Worm (Caenorhabditis elegans): ENCODE measurements around the gene ttr-10.

Gene ttr-10

DNA sequence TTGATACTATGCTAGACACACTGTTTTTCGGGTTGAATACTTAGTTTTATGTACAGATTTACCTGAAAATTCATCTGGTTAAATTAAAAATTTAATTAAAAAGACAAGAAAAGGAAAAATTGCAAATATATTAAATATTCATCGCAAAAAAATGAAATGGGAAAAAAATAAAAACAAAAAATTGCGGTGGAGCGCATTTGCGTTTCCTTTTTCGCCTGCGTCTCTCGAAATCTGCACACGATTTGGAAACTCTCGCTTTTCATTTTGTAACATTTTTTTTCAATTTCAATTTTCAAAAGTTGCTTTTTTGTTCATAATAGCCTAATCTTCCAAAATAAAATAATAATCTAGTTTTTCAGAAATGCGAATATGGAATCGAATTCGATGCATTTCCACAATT is 33.9 kb upstream of the ttr-10 start, which contains the start of the genes F19F10.11 and C50E3.5 (continued):
- TF ChIP-seq tag-97 (GFP tag; IDR thresholded peaks at IDR 0.05) (no peak), gei-8 (GFP tag; optimal IDR thresholded peaks at IDR 0.05) (no peak), F49E8.2 (tag; optimal IDR thresholded peaks at IDR 0.05; ENCODE audit: borderline replicate concordance) (no peak), hmg-1.1 (GFP tag; IDR thresholded peaks at IDR 0.05) (no peak), rbr-2 (tag; optimal IDR thresholded peaks at IDR 0.05) (peak; percentile 30)

DNA sequence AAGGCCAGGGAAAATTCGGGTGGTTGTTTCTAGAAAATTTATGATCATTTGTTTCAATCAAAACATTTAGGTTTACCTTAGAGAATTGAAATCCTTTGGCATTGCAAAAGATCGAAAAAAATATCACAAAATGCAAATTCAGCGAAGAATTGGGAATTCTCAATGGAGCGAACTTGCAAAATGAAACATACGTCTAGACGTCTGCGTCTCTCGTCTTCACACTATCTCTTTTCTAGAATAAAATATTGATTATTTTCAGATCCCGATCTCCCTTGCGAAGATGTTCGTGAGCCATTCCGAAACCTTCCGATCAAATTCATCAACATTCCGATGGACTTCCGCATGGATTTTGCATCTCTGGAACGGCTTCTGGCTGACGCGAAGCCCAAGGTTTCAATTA is 26.7 kb upstream of the ttr-10 start, which contains the start of gene ets-6:
Gene ets-6 (minus strand): TSS at position 169 of the 400 bp plus-strand sequence.
- TF ChIP-seq daf-16 (GFP tag; optimal IDR thresholded peaks at IDR 0.05): no peak
- TF ChIP-seq daf-16 (tag; optimal IDR thresholded peaks at IDR 0.05): no peak
- no peak for TF ChIP-seq dmd-9 (GFP tag; IDR thresholded peaks at IDR 0.05)
- TF ChIP-seq ces-1 (GFP tag; optimal IDR thresholded peaks at IDR 0.05): no peak
- TF ChIP-seq tra-1 (GFP tag; IDR thresholded peaks at IDR 0.05): no peak
- TF ChIP-seq rbr-2 (tag; optimal IDR thresholded peaks at IDR 0.05): peak; percentile 41
- no peak for TF ChIP-seq D1046.2 (GFP tag; IDR thresholded peaks at IDR 0.05)
- TF ChIP-seq nhr-76 (tag; optimal IDR thresholded peaks at IDR 0.05): no peak
- peak; percentile 36 for TF ChIP-seq dpl-1 (GFP tag; optimal IDR thresholded peaks at IDR 0.05)
- TF ChIP-seq daf-8 (GFP tag; IDR thresholded peaks at IDR 0.05): no peak
- peak; percentile 52 for TF ChIP-seq mep-1 (tag; optimal IDR thresholded peaks at IDR 0.05)
- TF ChIP-seq php-3 (GFP tag; IDR thresholded peaks at IDR 0.05): no peak
- no peak for TF ChIP-seq duxl-1 (tag; optimal IDR thresholded peaks at IDR 0.05; ENCODE audit: poor library complexity)
- no peak for TF ChIP-seq hmg-1.1 (GFP tag; IDR thresholded peaks at IDR 0.05)
- TF ChIP-seq zip-2 (tag; optimal IDR thresholded peaks at IDR 0.05): no peak
- no peak for TF ChIP-seq jun-1 (tag; optimal IDR thresholded peaks at IDR 0.05)
- no peak for TF ChIP-seq ceh-20 (GFP tag; IDR thresholded peaks at IDR 0.05)
- TF ChIP-seq aha-1 (tag): peak; percentile 2
- TF ChIP-seq unc-62 (GFP tag; optimal IDR thresholded peaks at IDR 0.05 in 1 of 2): peak in 1 of 2 experiments; percentile 65
- no peak for TF ChIP-seq unc-62 (tag; optimal IDR thresholded peaks at IDR 0.05)
- TF ChIP-seq lsy-2 (tag; optimal IDR thresholded peaks at IDR 0.05): peak in 1 of 2 experiments; percentile 77
- no peak for TF ChIP-seq aly-2 (tag; optimal IDR thresholded peaks at IDR 0.05)
- TF ChIP-seq ama-1 (optimal IDR thresholded peaks at IDR 0.05): no peak
- TF ChIP-seq fkh-10 (GFP tag; optimal IDR thresholded peaks at IDR 0.05): no peak
- no peak for TF ChIP-seq nhr-77 (tag; optimal IDR thresholded peaks at IDR 0.05)
- TF ChIP-seq nhr-237 (tag; optimal IDR thresholded peaks at IDR 0.05): no peak
- no peak for TF ChIP-seq egl-27 (tag; optimal IDR thresholded peaks at IDR 0.05)
- no peak for TF ChIP-seq snpc-4 (tag; optimal IDR thresholded peaks at IDR 0.05)
- TF ChIP-seq daf-19 (GFP tag; conservative IDR thresholded peaks at IDR 0.05): no peak
- no peak for TF ChIP-seq nhr-111 (GFP tag; optimal IDR thresholded peaks at IDR 0.05)
- TF ChIP-seq F44E2.7 (GFP tag; IDR thresholded peaks at IDR 0.05): no peak
- TF ChIP-seq mxl-2 (GFP tag; conservative IDR thresholded peaks at IDR 0.05): no peak
- no peak for TF ChIP-seq zag-1 (tag; optimal IDR thresholded peaks at IDR 0.05)
- no peak for TF ChIP-seq lin-1 (GFP tag; IDR thresholded peaks at IDR 0.05)
- TF ChIP-seq ceh-82 (tag; optimal IDR thresholded peaks at IDR 0.05): no peak
- no peak for TF ChIP-seq pqm-1 (tag; optimal IDR thresholded peaks at IDR 0.05)
- no peak for TF ChIP-seq F49E8.2 (tag; optimal IDR thresholded peaks at IDR 0.05; ENCODE audit: borderline replicate concordance)
- no peak for TF ChIP-seq madf-5 (GFP tag; IDR thresholded peaks at IDR 0.05)
- TF ChIP-seq zfp-2 (tag; optimal IDR thresholded peaks at IDR 0.05): no peak
- TF ChIP-seq ceh-28 (tag; optimal IDR thresholded peaks at IDR 0.05): peak; percentile 45
- no peak for TF ChIP-seq R02D3.7 (tag; optimal IDR thresholded peaks at IDR 0.05)
- TF ChIP-seq zip-11 (GFP tag; IDR thresholded peaks at IDR 0.05): no peak
- TF ChIP-seq ztf-11 (tag; optimal IDR thresholded peaks at IDR 0.05): no peak
- peak; percentile 20 for TF ChIP-seq dve-1 (tag; optimal IDR thresholded peaks at IDR 0.05; ENCODE audit: insufficient read depth)
- TF ChIP-seq T20F7.1 (GFP tag; optimal IDR thresholded peaks at IDR 0.05): no peak
- TF ChIP-seq daf-12 (tag; optimal IDR thresholded peaks at IDR 0.05): no peak
- TF ChIP-seq nhr-42 (GFP tag; IDR thresholded peaks at IDR 0.05): no peak
- TF ChIP-seq hlh-30 (tag; optimal IDR thresholded peaks at IDR 0.05; ENCODE audit: insufficient read depth): no peak
- no peak for TF ChIP-seq sdz-12 (GFP tag; optimal IDR thresholded peaks at IDR 0.05)
- peak; percentile 96 for TF ChIP-seq lin-38 (GFP tag; IDR thresholded peaks at IDR 0.05)

All from whole organism, L4 larva.